Fruit fly (Drosophila melanogaster): ENCODE results near the gene CG7650.

dm6 chr3L:15631067-15631466 lies 20.9 kb upstream of the CG7650 start:
- TF ChIP-seq CTCF (optimal IDR thresholded peaks at IDR 0.05): no peak
- TF ChIP-seq CG8478 (optimal IDR thresholded peaks at IDR 0.05): no peak
